Fruit fly (Drosophila melanogaster) whole organism, embryonic: ENCODE results near the gene Spps.

Experiments used
- Abd-B ChIP-seq: fragments of 200-800 bp; sonication (Bioruptor generic); optimal IDR thresholded peaks from 2 replicates; lab custom pipeline; 2018; ENCODE audit warnings: missing biosample characterization, mild to moderate bottlenecking, missing genetic modification characterization, moderate library complexity
- CG10543 ChIP-seq: fragments of 200-800 bp; sonication (Bioruptor generic); optimal IDR thresholded peaks from 3 replicates; lab custom pipeline; 2017; ENCODE audit warnings: missing biosample characterization, mild to moderate bottlenecking, missing genetic modification characterization, moderate library complexity
- CG11695 ChIP-seq: fragments of 200-800 bp; sonication (Bioruptor generic); IDR thresholded peaks from 3 replicates; pipeline ENCODE4 v1.3.6; 2022; ENCODE audit warnings: missing biosample characterization, missing genetic modification characterization
- CG12236 ChIP-seq: fragments of 200-800 bp; sonication (Bioruptor generic); optimal IDR thresholded peaks from 2 replicates; lab custom pipeline; 2016; ENCODE audit warnings: missing biosample characterization, missing genetic modification characterization
- CG13624 ChIP-seq: fragments of 200-800 bp; sonication (Bioruptor generic); optimal IDR thresholded peaks from 2 replicates; lab custom pipeline; 2016; ENCODE audit warnings: missing biosample characterization, missing genetic modification characterization
- CG14710 ChIP-seq: fragments of 200-800 bp; sonication (Bioruptor generic); optimal IDR thresholded peaks from 3 replicates; lab custom pipeline; 2019; ENCODE audit warnings: missing biosample characterization, mild to moderate bottlenecking, missing genetic modification characterization, moderate library complexity
- CG15696 ChIP-seq: fragments of 200-800 bp; sonication (Bioruptor generic); optimal IDR thresholded peaks from 2 replicates; lab custom pipeline; 2019; ENCODE audit warnings: missing biosample characterization, mild to moderate bottlenecking, missing genetic modification characterization, moderate library complexity
- CG1647 ChIP-seq: fragments of 200-800 bp; sonication (Bioruptor generic); optimal IDR thresholded peaks from 3 replicates; lab custom pipeline; 2016; ENCODE audit warnings: missing biosample characterization, missing genetic modification characterization
- CG30403 ChIP-seq: fragments of 200-800 bp; sonication (Bioruptor generic); optimal IDR thresholded peaks from 3 replicates; lab custom pipeline; 2016; ENCODE audit warnings: missing biosample characterization, missing genetic modification characterization
- CG31224 ChIP-seq: fragments of 200-800 bp; sonication (Bioruptor generic); IDR thresholded peaks from 2 replicates; pipeline ENCODE4 v1.3.6; 2022; ENCODE audit warnings: missing biosample characterization, missing genetic modification characterization
- CG31441 ChIP-seq: fragments of 200-800 bp; sonication (Bioruptor generic); IDR thresholded peaks from 2 replicates; pipeline ENCODE4 v1.3.6; 2022; ENCODE audit warnings: missing biosample characterization, missing genetic modification characterization
- CG32532 ChIP-seq: fragments of 200-800 bp; sonication (Bioruptor generic); IDR thresholded peaks from 2 replicates; pipeline ENCODE4 v1.3.6; 2022; ENCODE audit warnings: missing biosample characterization, missing genetic modification characterization
- CG3281 ChIP-seq: fragments of 200-800 bp; sonication (Bioruptor generic); optimal IDR thresholded peaks from 3 replicates; lab custom pipeline; 2017; ENCODE audit warnings: missing biosample characterization, mild to moderate bottlenecking, missing genetic modification characterization
- CG42726 ChIP-seq: fragments of 200-800 bp; sonication (Bioruptor generic); IDR thresholded peaks from 2 replicates; pipeline ENCODE4 v1.3.6; 2022; ENCODE audit warnings: missing biosample characterization, missing genetic modification characterization; ENCODE audit not compliant: partially characterized antibody
- CG4328 ChIP-seq: fragments of 200-800 bp; sonication (Bioruptor generic); optimal IDR thresholded peaks from 3 replicates; lab custom pipeline; 2017; ENCODE audit warnings: missing biosample characterization, missing genetic modification reagents, missing genetic modification characterization
- CG4360 ChIP-seq: fragments of 200-800 bp; sonication (Bioruptor generic); IDR thresholded peaks from 2 replicates; pipeline ENCODE4 v1.3.6; 2022; ENCODE audit warnings: missing biosample characterization, missing genetic modification characterization
- CG7556 ChIP-seq: fragments of 200-800 bp; sonication (Bioruptor generic); optimal IDR thresholded peaks from 2 replicates; lab custom pipeline; 2017; ENCODE audit warnings: missing biosample characterization, mild to moderate bottlenecking, missing genetic modification characterization
- CG9609 ChIP-seq: fragments of 200-800 bp; sonication (Bioruptor generic); optimal IDR thresholded peaks from 3 replicates; lab custom pipeline; 2016; ENCODE audit warnings: missing biosample characterization, missing genetic modification characterization
- D19B ChIP-seq: fragments of 200-800 bp; sonication (Bioruptor generic); optimal IDR thresholded peaks from 2 replicates; lab custom pipeline; 2017; ENCODE audit warnings: missing biosample characterization, mild to moderate bottlenecking, missing genetic modification characterization
- Eip74EF ChIP-seq, 2 experiments: fragments of 200-800 bp in 1 of 2; fragments of >200 bp in 1 of 2; sonication (Bioruptor generic) in 1 of 2; optimal IDR thresholded peaks; 2 replicates each; lab custom pipeline; 2017 to 2019; ENCODE audit warnings: missing biosample characterization in 2 of 2, missing genetic modification characterization in 2 of 2, mild to moderate bottlenecking in 1 of 2, moderate library complexity in 1 of 2
- Ets65A ChIP-seq: fragments of 200-800 bp; sonication (Bioruptor generic); peaks from one replicate; lab custom pipeline; 2016; ENCODE audit warnings: missing biosample characterization, missing genetic modification characterization
- Neu2 ChIP-seq: fragments of 200-800 bp; sonication (Bioruptor generic); optimal IDR thresholded peaks from 3 replicates; lab custom pipeline; 2016; ENCODE audit warnings: missing biosample characterization, missing genetic modification characterization, borderline replicate concordance
- Side ChIP-seq: fragments of 200-800 bp; sonication (Bioruptor generic); optimal IDR thresholded peaks from 2 replicates; lab custom pipeline; 2016; ENCODE audit warnings: missing biosample characterization, missing genetic modification characterization
- Trl ChIP-seq, 3 experiments: fragments of >200 bp in 2 of 3; fragments of 200-800 bp in 1 of 3; sonication (Bioruptor generic) in 1 of 3; optimal IDR thresholded peaks; 2 replicates in 1 of 3; 3 replicates in 2 of 3; lab custom pipeline; 2016 to 2017; ENCODE audit warnings: missing biosample characterization in 1 of 3, missing genetic modification characterization in 1 of 3
- YL-1 ChIP-seq: fragments of 200-800 bp; sonication (Bioruptor generic); optimal IDR thresholded peaks from 3 replicates; lab custom pipeline; 2017; ENCODE audit warnings: missing biosample characterization, mild to moderate bottlenecking, missing genetic modification characterization
- abd-A ChIP-seq: fragments of 200-800 bp; sonication (Bioruptor generic); optimal IDR thresholded peaks from 3 replicates; lab custom pipeline; 2019; ENCODE audit warnings: missing biosample characterization, mild to moderate bottlenecking, missing genetic modification characterization, moderate library complexity
- aop ChIP-seq: fragments of 200-800 bp; sonication (Bioruptor generic); IDR thresholded peaks from 2 replicates; pipeline ENCODE4 v1.3.6; 2022; ENCODE audit warnings: missing biosample characterization, missing genetic modification characterization
- bbx ChIP-seq: fragments of 200-800 bp; sonication (Bioruptor generic); IDR thresholded peaks from 2 replicates; pipeline ENCODE4 v1.3.6; 2022; ENCODE audit warnings: missing biosample characterization, missing genetic modification characterization; ENCODE audit not compliant: partially characterized antibody
- bcd ChIP-seq: fragments of 200-800 bp; sonication (Bioruptor generic); optimal IDR thresholded peaks from 2 replicates; lab custom pipeline; 2017; ENCODE audit warnings: missing biosample characterization, mild to moderate bottlenecking, missing genetic modification characterization
- cg ChIP-seq: fragments of 200-800 bp; sonication (Bioruptor generic); optimal IDR thresholded peaks from 3 replicates; lab custom pipeline; 2019; ENCODE audit warnings: missing biosample characterization, mild to moderate bottlenecking, missing genetic modification characterization, moderate library complexity
- chif ChIP-seq, 2 experiments: fragments of 200-800 bp; sonication (Bioruptor generic); optimal IDR thresholded peaks; 3 replicates each; lab custom pipeline; 2016; ENCODE audit warnings: missing biosample characterization in 2 of 2, missing genetic modification characterization in 2 of 2
- chinmo ChIP-seq: fragments of 200-800 bp; sonication (Bioruptor generic); IDR thresholded peaks from 4 replicates; pipeline ENCODE4 v1.3.6; 2022; ENCODE audit warnings: missing biosample characterization, missing genetic modification characterization; ENCODE audit not compliant: partially characterized antibody
- ci ChIP-seq: fragments of 200-800 bp; sonication (Bioruptor generic); IDR thresholded peaks from 3 replicates; pipeline ENCODE4 v1.3.6; 2022; ENCODE audit warnings: missing biosample characterization, missing genetic modification characterization
- crp ChIP-seq, 2 experiments: fragments of 200-800 bp; sonication (Bioruptor generic); optimal IDR thresholded peaks; 2 replicates in 1 of 2; 3 replicates in 1 of 2; lab custom pipeline; 2017; ENCODE audit warnings: missing biosample characterization in 2 of 2, missing genetic modification characterization in 2 of 2, mild to moderate bottlenecking in 1 of 2, moderate library complexity in 1 of 2
- eve ChIP-seq, 2 experiments: fragments of >200 bp; optimal IDR thresholded peaks; 2 replicates each; lab custom pipeline; 2017; ENCODE audit warnings: missing biosample characterization in 2 of 2, missing genetic modification characterization in 2 of 2
- eyg ChIP-seq: fragments of 200-800 bp; sonication (Bioruptor generic); optimal IDR thresholded peaks from 3 replicates; lab custom pipeline; 2016; ENCODE audit warnings: missing biosample characterization, missing genetic modification characterization
- ftz-f1 ChIP-seq: fragments of 200-800 bp; sonication (Bioruptor generic); optimal IDR thresholded peaks from 2 replicates; lab custom pipeline; 2016; ENCODE audit warnings: missing biosample characterization, missing genetic modification characterization
- hkb ChIP-seq, 2 experiments: fragments of 200-800 bp in 1 of 2; fragments of >200 bp in 1 of 2; sonication (Bioruptor generic) in 1 of 2; IDR thresholded peaks in 1 of 2; optimal IDR thresholded peaks in 1 of 2; 2 replicates each; pipeline versions ENCODE4 v1.3.6 to Lab custom; 2017 to 2022; ENCODE audit warnings: missing biosample characterization in 1 of 2, missing genetic modification characterization in 1 of 2
- kni ChIP-seq: fragments of 200-800 bp; sonication (Bioruptor generic); optimal IDR thresholded peaks from 3 replicates; lab custom pipeline; 2017; ENCODE audit warnings: mild to moderate bottlenecking, missing biosample characterization, missing genetic modification reagents, missing genetic modification characterization
- mirr ChIP-seq: fragments of 200-800 bp; sonication (Bioruptor generic); optimal IDR thresholded peaks from 3 replicates; lab custom pipeline; 2018; ENCODE audit warnings: missing biosample characterization, mild to moderate bottlenecking, missing genetic modification characterization
- scrt ChIP-seq: fragments of 200-800 bp; sonication (Bioruptor generic); optimal IDR thresholded peaks from 2 replicates; lab custom pipeline; 2018; ENCODE audit warnings: missing biosample characterization, mild to moderate bottlenecking, missing genetic modification characterization, moderate library complexity
- sr ChIP-seq: fragments of 200-800 bp; sonication (Bioruptor generic); IDR thresholded peaks from 3 replicates; pipeline ENCODE4 v1.3.6; 2022; ENCODE audit warnings: missing biosample characterization, missing genetic modification characterization
- stc ChIP-seq: fragments of 200-800 bp; sonication (Bioruptor generic); IDR thresholded peaks from 2 replicates; pipeline ENCODE4 v1.3.6; 2022; ENCODE audit warnings: missing biosample characterization, missing genetic modification characterization
- stwl ChIP-seq: fragments of 200-800 bp; sonication (Bioruptor generic); optimal IDR thresholded peaks from 3 replicates; lab custom pipeline; 2018; ENCODE audit warnings: missing biosample characterization, mild to moderate bottlenecking, missing genetic modification characterization, moderate library complexity
- trem ChIP-seq: fragments of 200-800 bp; optimal IDR thresholded peaks from 3 replicates; lab custom pipeline; 2019; ENCODE audit warnings: missing biosample characterization, mild to moderate bottlenecking, missing genetic modification characterization, moderate library complexity
- vvl ChIP-seq: fragments of 200-800 bp; sonication (Bioruptor generic); IDR thresholded peaks from 2 replicates; pipeline ENCODE4 v1.3.6; 2022; ENCODE audit warnings: missing biosample characterization, missing genetic modification characterization

Gene Spps

dm6 chr3R:24261380-24262021, 34.8 kb upstream of the Spps start (continued):
- TF ChIP-seq Neu2 (GFP tag; lab: Kevin White, UChicago), result no peak
- TF ChIP-seq Abd-B (GFP tag; lab: Kevin White, UChicago), result no peak
- TF ChIP-seq eve (GFP tag; optimal IDR thresholded peaks at IDR 0.05; lab: Kevin White, UChicago), result no peak
- TF ChIP-seq bcd (GFP tag; lab: Kevin White, UChicago), result no peak
- no peak for TF ChIP-seq Side
- TF ChIP-seq CG4328 (GFP tag; lab: Kevin White, UChicago), result no peak
- TF ChIP-seq CG10543 (GFP tag; lab: Kevin White, UChicago), result no peak
- no peak for TF ChIP-seq CG14710 (tag; lab: Kevin White, UChicago)
- no peak for TF ChIP-seq CG1647 (GFP tag; lab: Kevin White, UChicago)
- TF ChIP-seq eyg, result no peak
- no peak for TF ChIP-seq stc (GFP tag; lab: Robert Waterston, UW)
- TF ChIP-seq CG31224 (GFP tag; lab: Robert Waterston, UW), result no peak
- TF ChIP-seq CG3281 (GFP tag; lab: Kevin White, UChicago), result no peak
- no peak for TF ChIP-seq ci (GFP tag; lab: Robert Waterston, UW)
- no peak for TF ChIP-seq YL-1
- TF ChIP-seq CG15696 (tag; lab: Kevin White, UChicago), result no peak
- TF ChIP-seq CG13624 (GFP tag; lab: Kevin White, UChicago), result no peak

dm6 chr3R:24260411-24260810, 33.7 kb upstream of the Spps start:
- TF ChIP-seq Trl (optimal IDR thresholded peaks at IDR 0.05; lab: Kevin White, UChicago) (peak; percentile 27 to 66), Trl (GFP tag; optimal IDR thresholded peaks at IDR 0.05; lab: Kevin White, UChicago) (no peak), abd-A (tag; lab: Kevin White, UChicago) (no peak), CG42726 (GFP tag; lab: Robert Waterston, UW) (0 out of 2 replicates have a peak, but pooled peaks have one; percentile 21), chinmo (GFP tag; lab: Robert Waterston, UW) (0 out of 4 replicates have a peak, but pooled peaks have one; percentile 41), trem (tag; lab: Kevin White, UChicago) (no peak), cg (GFP tag; lab: Kevin White, UChicago) (peak; percentile 31)

dm6 chr3R:24260041-24260379, 33.3 kb upstream of the Spps start:
- TF ChIP-seq mirr (GFP tag; lab: Kevin White, UChicago), result no peak
- no peak for TF ChIP-seq stwl
- TF ChIP-seq Ets65A (GFP tag; lab: Kevin White, UChicago), result peak; percentile 96
- TF ChIP-seq scrt (GFP tag; lab: Kevin White, UChicago), result no peak
- no peak for TF ChIP-seq Eip74EF (GFP tag; optimal IDR thresholded peaks at IDR 0.05; lab: Kevin White, UChicago)
- TF ChIP-seq CG12236 (GFP tag; lab: Kevin White, UChicago), result no peak
- no peak for TF ChIP-seq vvl
- TF ChIP-seq CG31441 (GFP tag; lab: Robert Waterston, UW), result no peak
- TF ChIP-seq CG32532, result no peak
- 0 out of 2 replicates have a peak, but pooled peaks have one; percentile 1 for TF ChIP-seq aop (GFP tag; lab: Robert Waterston, UW)
- TF ChIP-seq CG11695 (GFP tag; lab: Robert Waterston, UW), result 0 out of 3 replicates have a peak, but pooled peaks have one; percentile 0
- peak; percentile 88 for TF ChIP-seq CG9609 (GFP tag; lab: Kevin White, UChicago)
- no peak for TF ChIP-seq hkb (optimal IDR thresholded peaks at IDR 0.05; lab: Kevin White, UChicago)
- 0 out of 2 replicates have a peak, but pooled peaks have one; percentile 4 for TF ChIP-seq hkb (GFP tag; IDR thresholded peaks at IDR 0.05; lab: Robert Waterston, UW)
- no peak for TF ChIP-seq kni
- peak; percentile 7 for TF ChIP-seq CG30403 (GFP tag; lab: Kevin White, UChicago)
- peak; percentile 85 for TF ChIP-seq ftz-f1 (GFP tag; lab: Kevin White, UChicago)
- TF ChIP-seq crp (GFP tag; optimal IDR thresholded peaks at IDR 0.05; lab: Kevin White, UChicago), result peak in 1 of 2 experiments; percentile 42
- TF ChIP-seq sr (GFP tag; lab: Robert Waterston, UW), result no peak
- TF ChIP-seq bbx (GFP tag; lab: Robert Waterston, UW), result no peak
- no peak for TF ChIP-seq chif (GFP tag; optimal IDR thresholded peaks at IDR 0.05; lab: Kevin White, UChicago)
- no peak for TF ChIP-seq D19B (GFP tag; lab: Kevin White, UChicago)
- peak; percentile 59 for TF ChIP-seq CG7556
- 0 out of 2 replicates have a peak, but pooled peaks have one; percentile 39 for TF ChIP-seq CG4360
